Fruit fly (Drosophila melanogaster): ENCODE measurements around the gene CG33946.

The CG33946 gene

dm6 chr3L:6232261-6232660, 11.9 kb downstream of the CG33946 start, which contains the start of gene CG13299:
CG13299 (minus strand) TSS chr3L:6232361.
- TF ChIP-seq fd85E (GFP tag; optimal IDR thresholded peaks at IDR 0.05) (no peak), CG3032 (tag; optimal IDR thresholded peaks at IDR 0.05) (no peak), CG15336 (GFP tag; IDR thresholded peaks at IDR 0.05) (no peak), CG8632 (GFP tag; optimal IDR thresholded peaks at IDR 0.05) (no peak), CG10631 (GFP tag; optimal IDR thresholded peaks at IDR 0.05) (no peak), ss (GFP tag; optimal IDR thresholded peaks at IDR 0.05) (no peak)

DNA sequence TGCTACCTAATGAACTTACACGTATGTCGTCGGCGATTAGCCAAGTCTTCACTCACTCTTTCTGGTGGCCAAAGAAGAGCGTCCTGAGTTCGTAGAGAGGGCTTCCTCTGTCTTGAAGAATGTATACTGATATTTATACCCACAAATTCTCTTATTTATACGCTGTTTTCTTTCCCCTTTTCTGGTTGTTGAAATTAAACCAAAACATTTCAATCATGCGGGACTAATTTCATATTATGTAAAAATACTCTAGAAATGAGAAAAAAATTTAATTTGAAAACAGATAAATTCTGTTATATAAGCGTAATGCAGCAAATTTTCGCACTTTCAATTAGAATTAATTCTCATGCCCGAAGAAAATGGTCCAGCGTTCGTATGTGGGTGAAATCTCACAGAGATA, 12.9 kb downstream of the CG33946 start, which contains the start of gene BG642312:
Gene BG642312 (minus strand): TSS at position 101 of the 400 bp plus-strand sequence.
- TF ChIP-seq fd85E (GFP tag; optimal IDR thresholded peaks at IDR 0.05), result no peak
- TF ChIP-seq achi (GFP tag; optimal IDR thresholded peaks at IDR 0.05), result no peak
- TF ChIP-seq Gug (GFP tag; IDR thresholded peaks at IDR 0.05), result no peak
- no peak for TF ChIP-seq cyc (GFP tag; optimal IDR thresholded peaks at IDR 0.05)
- TF ChIP-seq svp (GFP tag), result no peak
- no peak for TF ChIP-seq fd59A (GFP tag; optimal IDR thresholded peaks at IDR 0.05)

DNA sequence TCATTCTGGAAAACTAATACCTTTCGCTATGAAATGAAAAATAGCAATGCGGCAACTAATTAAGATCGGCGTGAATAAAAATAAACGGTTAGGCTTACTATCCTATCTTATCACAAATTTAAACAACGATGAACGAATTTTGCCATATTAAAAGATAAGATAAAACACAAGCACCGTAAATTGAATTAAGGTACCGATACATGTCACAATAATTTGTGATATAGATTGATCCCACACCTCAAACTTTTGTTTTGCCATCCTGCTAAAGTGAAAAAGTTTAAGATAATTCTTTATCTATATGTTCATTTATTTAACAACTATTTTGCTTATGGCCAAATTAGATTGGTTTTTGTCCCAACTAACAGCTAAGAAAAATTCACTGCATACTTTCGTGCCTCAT, 13.7 kb downstream of the CG33946 start, which contains the start of gene CG42714:
Gene CG42714 (minus strand): TSS at position 22 of the 400 bp plus-strand sequence.
- TF ChIP-seq fd85E (GFP tag; optimal IDR thresholded peaks at IDR 0.05) (no peak), CG31627 (GFP tag; optimal IDR thresholded peaks at IDR 0.05) (no peak), CG3919 (GFP tag; optimal IDR thresholded peaks at IDR 0.05) (no peak), dsx (GFP tag; optimal IDR thresholded peaks at IDR 0.05; ENCODE audit: poor library complexity, severe bottlenecking) (no peak), CG6163 (GFP tag; IDR thresholded peaks at IDR 0.05) (no peak), net (GFP tag; optimal IDR thresholded peaks at IDR 0.05) (no peak), dac (GFP tag; optimal IDR thresholded peaks at IDR 0.05) (no peak)

DNA sequence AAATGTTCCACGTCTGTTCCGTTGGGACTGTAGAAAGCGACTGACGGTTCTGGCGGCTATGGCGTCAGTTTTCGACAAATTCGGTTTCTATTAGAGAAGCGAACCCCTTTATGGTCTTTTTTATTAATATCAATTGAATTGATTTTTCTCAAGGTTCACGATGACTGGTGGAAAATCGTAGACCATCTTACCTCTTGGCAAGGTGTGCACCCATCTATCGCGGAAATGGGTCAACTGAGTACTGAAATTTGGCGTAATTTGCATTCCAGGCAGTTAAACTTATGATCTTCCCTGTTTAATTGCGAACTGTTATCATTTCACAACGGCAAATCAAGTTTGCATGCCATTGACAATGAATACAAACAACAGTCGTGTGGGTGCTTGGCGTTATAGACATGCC, 19.6 kb downstream of the CG33946 start, which contains the start of gene CG10226:
Gene CG10226 (minus strand): TSS at position 101 of the 400 bp plus-strand sequence.
- TF ChIP-seq CG8319 (GFP tag; optimal IDR thresholded peaks at IDR 0.05), result no peak
- TF ChIP-seq cyc (GFP tag; optimal IDR thresholded peaks at IDR 0.05), result no peak
- no peak for TF ChIP-seq CG3032 (tag; optimal IDR thresholded peaks at IDR 0.05)
- no peak for TF ChIP-seq ss (GFP tag; optimal IDR thresholded peaks at IDR 0.05)
- TF ChIP-seq CG1621 (tag; optimal IDR thresholded peaks at IDR 0.05), result no peak
- no peak for TF ChIP-seq fkh (GFP tag; optimal IDR thresholded peaks at IDR 0.05)
- no peak for TF ChIP-seq Lpt (GFP tag; optimal IDR thresholded peaks at IDR 0.05)
- TF ChIP-seq dac (GFP tag; optimal IDR thresholded peaks at IDR 0.05), result no peak
- no peak for TF ChIP-seq lz (GFP tag; optimal IDR thresholded peaks at IDR 0.05)
- TF ChIP-seq CG16779 (tag; optimal IDR thresholded peaks at IDR 0.05), result no peak

- TF ChIP-seq CG7368 (GFP tag; optimal IDR thresholded peaks at IDR 0.05), result no peak
- TF ChIP-seq cyc (GFP tag; optimal IDR thresholded peaks at IDR 0.05), result no peak
- no peak for TF ChIP-seq CG8319 (GFP tag; optimal IDR thresholded peaks at IDR 0.05)
- no peak for TF ChIP-seq Hr38 (GFP tag; optimal IDR thresholded peaks at IDR 0.05)
- TF ChIP-seq CG11902 (GFP tag; optimal IDR thresholded peaks at IDR 0.05), result no peak
- no peak for TF ChIP-seq vri (GFP tag; optimal IDR thresholded peaks at IDR 0.05)
- TF ChIP-seq CG1621 (tag; optimal IDR thresholded peaks at IDR 0.05), result no peak
- TF ChIP-seq CG8119 (GFP tag; IDR thresholded peaks at IDR 0.05), result no peak
- no peak for TF ChIP-seq CG32006 (GFP tag; optimal IDR thresholded peaks at IDR 0.05)
- TF ChIP-seq topi (GFP tag; optimal IDR thresholded peaks at IDR 0.05), result no peak
- TF ChIP-seq CG11294 (GFP tag; IDR thresholded peaks at IDR 0.05), result no peak
- TF ChIP-seq Ets96B (tag; optimal IDR thresholded peaks at IDR 0.05), result no peak
- TF ChIP-seq Sox14 (GFP tag; optimal IDR thresholded peaks at IDR 0.05), result no peak
- no peak for TF ChIP-seq dac (GFP tag; optimal IDR thresholded peaks at IDR 0.05)
- no peak for TF ChIP-seq Met (GFP tag; optimal IDR thresholded peaks at IDR 0.05)
- no peak for TF ChIP-seq CG8632 (GFP tag; optimal IDR thresholded peaks at IDR 0.05)
- no peak for TF ChIP-seq OdsH (GFP tag; optimal IDR thresholded peaks at IDR 0.05)
- no peak for TF ChIP-seq dsx (GFP tag; optimal IDR thresholded peaks at IDR 0.05; ENCODE audit: poor library complexity, severe bottlenecking)
Observed at dm6 chr3L:6245646-6246045, 25.3 kb downstream of the CG33946 start, which contains the start of gene Mdr65. Mdr65 (minus strand) TSS chr3L:6245746.

All from whole organism, prepupa.